Fruit fly (Drosophila melanogaster): Measurements from ENCODE around the gene CG5391.

- no peak for TF ChIP-seq CTCF (optimal IDR thresholded peaks at IDR 0.05)
- no peak for TF ChIP-seq CG8478 (optimal IDR thresholded peaks at IDR 0.05)
These were observed 7.7 kb upstream of the CG5391 start for dm6 chr3R:22341652-22342051.

All from S2 (cell line).